Worm (Caenorhabditis elegans): ENCODE data around the gene F53C3.1.

DNA sequence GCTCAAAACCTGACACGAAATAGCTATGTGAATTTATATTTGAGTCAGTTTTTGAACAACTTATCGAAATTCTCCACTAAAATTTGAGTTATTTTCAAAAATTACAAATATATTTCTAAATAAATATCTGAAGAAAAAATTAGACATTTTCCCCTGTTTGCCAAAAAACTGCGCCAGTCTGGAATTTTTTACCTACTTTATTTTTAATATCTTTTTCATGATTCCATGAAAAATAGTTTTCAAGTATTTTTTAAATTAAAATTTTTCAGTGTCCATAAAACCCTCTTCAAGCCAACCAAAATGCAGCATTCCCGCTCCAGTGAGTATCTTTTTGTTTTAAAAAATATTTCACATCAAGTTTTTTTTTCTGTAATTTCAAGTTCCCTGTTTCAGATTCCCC is 20.7 kb upstream of the F53C3.1 start, which contains the start of gene F53C3.8:
- TF ChIP-seq ztf-11 (tag; optimal IDR thresholded peaks at IDR 0.05): no peak
- no peak for TF ChIP-seq unc-120 (tag; optimal IDR thresholded peaks at IDR 0.05; ENCODE audit: poor library complexity, severe bottlenecking)
- no peak for TF ChIP-seq bed-3 (GFP tag; optimal IDR thresholded peaks at IDR 0.05)
- no peak for TF ChIP-seq ces-1 (GFP tag; optimal IDR thresholded peaks at IDR 0.05)
- TF ChIP-seq nhr-12 (tag; optimal IDR thresholded peaks at IDR 0.05): no peak
- no peak for TF ChIP-seq nhr-28 (tag; optimal IDR thresholded peaks at IDR 0.05)
- no peak for TF ChIP-seq nhr-237 (tag; optimal IDR thresholded peaks at IDR 0.05)
- TF ChIP-seq snpc-4 (tag; optimal IDR thresholded peaks at IDR 0.05): no peak
- no peak for TF ChIP-seq unc-39 (tag; optimal IDR thresholded peaks at IDR 0.05)
- no peak for TF ChIP-seq elt-3 (tag; optimal IDR thresholded peaks at IDR 0.05)
- TF ChIP-seq mab-5 (tag; optimal IDR thresholded peaks at IDR 0.05): no peak
- no peak for TF ChIP-seq ceh-83 (GFP tag; optimal IDR thresholded peaks at IDR 0.05)
- no peak for TF ChIP-seq cnd-1 (tag; optimal IDR thresholded peaks at IDR 0.05)
- TF ChIP-seq mep-1 (tag; optimal IDR thresholded peaks at IDR 0.05): no peak
